Worm (Caenorhabditis elegans): ENCODE measurements around the gene T24A6.16.

DNA sequence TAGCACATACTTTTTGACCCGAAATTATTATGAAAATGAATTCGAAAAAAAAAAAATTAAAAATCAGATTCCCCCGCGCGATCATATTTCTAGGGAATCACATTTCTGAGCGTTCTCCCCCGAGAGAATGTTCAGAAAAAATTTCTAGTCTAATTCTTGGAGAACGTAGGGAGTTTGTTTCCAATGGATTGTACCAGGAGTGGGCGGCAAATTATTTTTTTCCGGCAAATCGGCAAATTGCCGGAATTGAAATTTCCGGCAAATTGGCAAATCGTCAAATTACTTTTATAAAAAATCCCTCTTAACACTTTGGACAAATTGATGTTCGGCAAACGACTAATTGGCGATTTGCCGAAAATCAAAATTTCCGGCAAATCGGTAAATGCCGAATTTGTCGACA lies 48.9 kb upstream of the T24A6.16 start, which contains the start of gene T22F3.10:
- no peak for TF ChIP-seq nhr-77 (tag; optimal IDR thresholded peaks at IDR 0.05)
- no peak for TF ChIP-seq egl-27 (tag; optimal IDR thresholded peaks at IDR 0.05)
- no peak for TF ChIP-seq nhr-76 (tag; optimal IDR thresholded peaks at IDR 0.05)
- TF ChIP-seq ceh-82 (tag; optimal IDR thresholded peaks at IDR 0.05), result no peak
- no peak for TF ChIP-seq nhr-23 (tag; optimal IDR thresholded peaks at IDR 0.05)
- TF ChIP-seq lin-39 (tag; optimal IDR thresholded peaks at IDR 0.05), result no peak
- no peak for TF ChIP-seq ama-1 (optimal IDR thresholded peaks at IDR 0.05)
- no peak for TF ChIP-seq nfya-1 (tag; optimal IDR thresholded peaks at IDR 0.05; ENCODE audit: insufficient read depth)
